Fruit fly (Drosophila melanogaster) whole organism, embryonic: Measurements from ENCODE around the gene CG10467.

ENCODE experiments used
- NC2β ChIP-seq: fragments of 200-800 bp; sonication (Bioruptor generic); optimal IDR thresholded peaks from 2 replicates; lab custom pipeline; 2016; ENCODE audit warnings: missing biosample characterization, missing genetic modification characterization
- ase ChIP-seq: fragments of 200-800 bp; sonication (Bioruptor generic); IDR thresholded peaks from 3 replicates; pipeline ENCODE4 v1.3.6; 2022; ENCODE audit warnings: missing biosample characterization, missing genetic modification characterization
- bigmax ChIP-seq: fragments of 200-800 bp; sonication (Bioruptor generic); optimal IDR thresholded peaks from 2 replicates; lab custom pipeline; 2018; ENCODE audit warnings: missing biosample characterization, mild to moderate bottlenecking, missing genetic modification characterization

- TF ChIP-seq NC2β (GFP tag; lab: Kevin White, UChicago): no peak
- no peak for TF ChIP-seq ase (GFP tag; lab: Robert Waterston, UW)
- TF ChIP-seq bigmax (GFP tag; lab: Kevin White, UChicago): no peak
These were observed 18.1 kb downstream of the CG10467 start, which contains the start of gene ssp6 for dm6 chr3L:6076429-6076828.
